Worm (Caenorhabditis elegans) whole organism, early embryonic: ENCODE measurements around the gene algn-11.

ENCODE experiments used
- B0310.2 ChIP-seq: sonication (generic microtip); optimal IDR thresholded peaks from 2 replicates; lab custom pipeline; 2016; ENCODE audit warnings: mild to moderate bottlenecking, missing genetic modification characterization, missing compliant biosample characterization
- ceh-36 ChIP-seq: sonication (generic microtip); optimal IDR thresholded peaks from 2 replicates; lab custom pipeline; 2016; ENCODE audit warnings: missing genetic modification characterization, inconsistent platforms, missing compliant biosample characterization
- flt-1 ChIP-seq: fragments of 200-800 bp; sonication (Bioruptor generic); IDR thresholded peaks from 2 replicates; pipeline ENCODE4 v1.3.6; 2022; ENCODE audit warnings: missing genetic modification characterization, missing compliant biosample characterization
- sea-1 ChIP-seq: fragments of 200-800 bp; sonication (Bioruptor generic); conservative IDR thresholded peaks from 2 replicates; pipeline ENCODE4 v1.3.6; 2022; ENCODE audit warnings: missing genetic modification characterization, missing compliant biosample characterization
- tbx-37 ChIP-seq: fragments of 200-800 bp; sonication (Bioruptor generic); conservative IDR thresholded peaks from 2 replicates; pipeline ENCODE4 v1.3.6; 2022; ENCODE audit warnings: missing genetic modification reagents, missing genetic modification characterization, missing compliant biosample characterization

DNA sequence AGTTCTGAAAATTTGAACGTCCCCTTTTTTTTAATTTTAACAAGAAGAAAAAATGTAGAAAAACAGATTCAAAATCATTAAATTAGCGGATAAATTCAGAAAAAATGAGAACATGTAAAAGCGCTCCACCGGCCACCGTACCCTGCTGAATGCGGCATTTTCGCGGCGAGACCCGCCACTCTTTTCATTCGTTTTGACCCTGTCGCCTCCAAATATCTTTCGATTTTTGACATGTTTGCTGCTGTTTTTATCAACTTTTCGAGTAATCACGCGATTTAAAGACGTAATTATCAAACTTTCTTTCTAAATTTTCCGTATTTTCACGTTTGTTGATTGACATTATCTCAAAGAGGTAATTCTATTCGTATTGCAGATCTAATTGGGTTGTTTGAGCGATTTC, 45.9 kb upstream of the algn-11 start, which contains the start of gene gsp-2:
- TF ChIP-seq B0310.2 (tag; lab: Kevin White, UChicago) (no peak), sea-1 (no peak), flt-1 (GFP tag; lab: Robert Waterston, UW) (no peak), ceh-36 (tag; lab: Kevin White, UChicago) (no peak), tbx-37 (GFP tag; lab: Robert Waterston, UW) (no peak)
